Fruit fly (Drosophila melanogaster) whole organism, prepupa: ENCODE measurements around the gene slow.

Source experiments
- Blimp-1 ChIP-seq: fragments of 200-800 bp; sonication (Bioruptor generic); optimal IDR thresholded peaks from 3 replicates; lab custom pipeline; 2017; ENCODE audit warnings: missing biosample characterization, missing genetic modification characterization, mild to moderate bottlenecking, moderate library complexity, missing genetic modification reagents
- CG10631 ChIP-seq: fragments of 200-800 bp; sonication (Bioruptor generic); optimal IDR thresholded peaks from 2 replicates; lab custom pipeline; 2016; ENCODE audit warnings: missing biosample characterization, missing genetic modification characterization
- CG10669 ChIP-seq: fragments of 200-800 bp; sonication (Bioruptor generic); optimal IDR thresholded peaks from 3 replicates; lab custom pipeline; 2018; ENCODE audit warnings: missing biosample characterization, mild to moderate bottlenecking, missing genetic modification characterization, moderate library complexity
- CG11294 ChIP-seq: fragments of 200-800 bp; sonication (Bioruptor generic); IDR thresholded peaks from 2 replicates; pipeline ENCODE4 v1.3.6; 2022; ENCODE audit warnings: missing biosample characterization, missing genetic modification characterization
- CG11762 ChIP-seq: fragments of 200-800 bp; sonication (Bioruptor generic); optimal IDR thresholded peaks from 3 replicates; lab custom pipeline; 2016; ENCODE audit warnings: missing biosample characterization, missing genetic modification characterization; ENCODE audit not compliant: insufficient read depth
- CG11902 ChIP-seq: fragments of 200-800 bp; sonication (Bioruptor generic); optimal IDR thresholded peaks from 3 replicates; lab custom pipeline; 2016; ENCODE audit warnings: missing biosample characterization, missing genetic modification characterization
- CG16779 ChIP-seq: fragments of 200-800 bp; sonication (Bioruptor generic); optimal IDR thresholded peaks from 3 replicates; lab custom pipeline; 2017; ENCODE audit warnings: missing biosample characterization, mild to moderate bottlenecking, missing genetic modification characterization
- CG3032 ChIP-seq: fragments of 200-800 bp; optimal IDR thresholded peaks from 2 replicates; lab custom pipeline; 2019; ENCODE audit warnings: missing biosample characterization, mild to moderate bottlenecking, missing genetic modification characterization, moderate library complexity
- CG32006 ChIP-seq: fragments of 200-800 bp; sonication (Bioruptor generic); optimal IDR thresholded peaks from 3 replicates; lab custom pipeline; 2017; ENCODE audit warnings: missing biosample characterization, mild to moderate bottlenecking, missing genetic modification characterization
- CG3919 ChIP-seq: fragments of 200-800 bp; sonication (Bioruptor generic); optimal IDR thresholded peaks from 3 replicates; lab custom pipeline; 2016; ENCODE audit warnings: missing biosample characterization, missing genetic modification characterization
- CG4318 ChIP-seq: fragments of 200-800 bp; sonication (Bioruptor generic); optimal IDR thresholded peaks from 3 replicates; lab custom pipeline; 2017; ENCODE audit warnings: missing biosample characterization, mild to moderate bottlenecking, missing genetic modification characterization
- CG6163 ChIP-seq: fragments of 200-800 bp; sonication (Bioruptor generic); IDR thresholded peaks from 3 replicates; pipeline ENCODE4 v1.3.6; 2022; ENCODE audit warnings: missing biosample characterization, missing genetic modification characterization
- CG6276 ChIP-seq: fragments of 200-800 bp; sonication (Bioruptor generic); optimal IDR thresholded peaks from 2 replicates; lab custom pipeline; 2017; ENCODE audit warnings: missing biosample characterization, mild to moderate bottlenecking, missing genetic modification characterization
- CG6792 ChIP-seq: fragments of 200-800 bp; sonication (Bioruptor generic); optimal IDR thresholded peaks from 3 replicates; lab custom pipeline; 2016; ENCODE audit warnings: missing biosample characterization, missing genetic modification characterization
- CG6808 ChIP-seq: fragments of 200-800 bp; sonication (Bioruptor generic); optimal IDR thresholded peaks from 3 replicates; lab custom pipeline; 2017; ENCODE audit warnings: missing biosample characterization, missing genetic modification characterization, mild to moderate bottlenecking, moderate library complexity, missing genetic modification reagents
- CG6854 ChIP-seq: fragments of 200-800 bp; sonication (Bioruptor generic); optimal IDR thresholded peaks from 2 replicates; lab custom pipeline; 2017; ENCODE audit warnings: missing biosample characterization, mild to moderate bottlenecking, missing genetic modification characterization
- CG7368 ChIP-seq: fragments of 200-800 bp; sonication (Bioruptor generic); optimal IDR thresholded peaks from 3 replicates; lab custom pipeline; 2016; ENCODE audit warnings: missing biosample characterization, missing genetic modification characterization
- CG8119 ChIP-seq: fragments of 200-800 bp; sonication (Bioruptor generic); IDR thresholded peaks from 3 replicates; pipeline ENCODE4 v1.3.6; 2022; ENCODE audit warnings: missing biosample characterization, missing genetic modification characterization
- CG8319 ChIP-seq: fragments of 200-800 bp; sonication (Bioruptor generic); optimal IDR thresholded peaks from 3 replicates; lab custom pipeline; 2016; ENCODE audit warnings: missing biosample characterization, missing genetic modification characterization
- CG8632 ChIP-seq: fragments of 200-800 bp; sonication (Bioruptor generic); optimal IDR thresholded peaks from 3 replicates; lab custom pipeline; 2016; ENCODE audit warnings: missing biosample characterization, missing genetic modification characterization
- CG9139 ChIP-seq: fragments of 200-800 bp; sonication (Bioruptor generic); optimal IDR thresholded peaks from 3 replicates; lab custom pipeline; 2017; ENCODE audit warnings: missing biosample characterization, mild to moderate bottlenecking, missing genetic modification characterization
- Eip75B ChIP-seq: fragments of 200-800 bp; sonication (Bioruptor generic); optimal IDR thresholded peaks from 3 replicates; lab custom pipeline; 2016; ENCODE audit warnings: missing biosample characterization, missing genetic modification characterization
- Eip78C ChIP-seq: fragments of 200-800 bp; sonication (Bioruptor generic); peaks from one replicate; lab custom pipeline; 2016; ENCODE audit warnings: missing biosample characterization, missing genetic modification characterization
- Eip93F ChIP-seq: fragments of 200-800 bp; sonication (Bioruptor generic); optimal IDR thresholded peaks from 2 replicates; lab custom pipeline; 2016; ENCODE audit warnings: missing biosample characterization, mild to moderate bottlenecking, missing genetic modification characterization
- Ets21C ChIP-seq: fragments of 200-800 bp; sonication (Bioruptor generic); optimal IDR thresholded peaks from 3 replicates; lab custom pipeline; 2016; ENCODE audit warnings: missing biosample characterization, missing genetic modification characterization
- Ets96B ChIP-seq: fragments of 200-800 bp; optimal IDR thresholded peaks from 2 replicates; lab custom pipeline; 2019; ENCODE audit warnings: missing biosample characterization, mild to moderate bottlenecking, missing genetic modification characterization, moderate library complexity
- Gug ChIP-seq: fragments of 200-800 bp; sonication (Bioruptor generic); IDR thresholded peaks from 2 replicates; pipeline ENCODE4 v1.3.6; 2022; ENCODE audit warnings: missing biosample characterization, missing genetic modification characterization
- Hr38 ChIP-seq: sonication (Bioruptor generic); optimal IDR thresholded peaks from 2 replicates; lab custom pipeline; 2016; ENCODE audit warnings: missing biosample characterization, missing genetic modification characterization
- Hr39 ChIP-seq: fragments of 200-800 bp; sonication (Bioruptor generic); optimal IDR thresholded peaks from 2 replicates; lab custom pipeline; 2016; ENCODE audit warnings: missing biosample characterization, missing genetic modification characterization
- Hr4 ChIP-seq: fragments of 200-800 bp; sonication (Bioruptor generic); optimal IDR thresholded peaks from 3 replicates; lab custom pipeline; 2016; ENCODE audit warnings: missing biosample characterization, missing genetic modification characterization
- Met ChIP-seq: fragments of 200-800 bp; sonication (Bioruptor generic); optimal IDR thresholded peaks from 3 replicates; lab custom pipeline; 2016; ENCODE audit warnings: missing biosample characterization, missing genetic modification characterization
- OdsH ChIP-seq: fragments of 200-800 bp; sonication (Bioruptor generic); optimal IDR thresholded peaks from 3 replicates; lab custom pipeline; 2016; ENCODE audit warnings: missing biosample characterization, missing genetic modification characterization
- Smox ChIP-seq: fragments of 200-800 bp; sonication (Bioruptor generic); optimal IDR thresholded peaks from 3 replicates; lab custom pipeline; 2016; ENCODE audit warnings: missing biosample characterization, missing genetic modification characterization
- Sox102F ChIP-seq: fragments of 200-800 bp; sonication (Bioruptor generic); optimal IDR thresholded peaks from 2 replicates; lab custom pipeline; 2016; ENCODE audit warnings: missing biosample characterization, mild to moderate bottlenecking, missing genetic modification characterization
- Sox14 ChIP-seq: fragments of 200-800 bp; sonication (Bioruptor generic); optimal IDR thresholded peaks from 3 replicates; lab custom pipeline; 2016; ENCODE audit warnings: missing biosample characterization, missing genetic modification characterization
- acj6 ChIP-seq: fragments of 200-800 bp; sonication (Bioruptor generic); optimal IDR thresholded peaks from 3 replicates; lab custom pipeline; 2016; ENCODE audit warnings: missing biosample characterization, missing genetic modification characterization
- cyc ChIP-seq: fragments of 200-800 bp; sonication (Bioruptor generic); optimal IDR thresholded peaks from 3 replicates; lab custom pipeline; 2016; ENCODE audit warnings: missing biosample characterization, missing genetic modification characterization
- dsx ChIP-seq: fragments of 200-800 bp; optimal IDR thresholded peaks from 3 replicates; lab custom pipeline; 2019; ENCODE audit warnings: missing biosample characterization, mild to moderate bottlenecking, missing genetic modification characterization, moderate library complexity; ENCODE audit not compliant: poor library complexity, severe bottlenecking
- eg ChIP-seq: fragments of 200-800 bp; sonication (Bioruptor generic); IDR thresholded peaks from 3 replicates; pipeline ENCODE4 v1.3.6; 2022; ENCODE audit warnings: missing biosample characterization, missing genetic modification characterization
- esn ChIP-seq: fragments of 200-800 bp; sonication (Bioruptor generic); optimal IDR thresholded peaks from 2 replicates; lab custom pipeline; 2016; ENCODE audit warnings: missing biosample characterization, mild to moderate bottlenecking, missing genetic modification characterization, moderate library complexity
- fd59A ChIP-seq: fragments of 200-800 bp; sonication (Bioruptor generic); optimal IDR thresholded peaks from 2 replicates; lab custom pipeline; 2017; ENCODE audit warnings: missing biosample characterization, mild to moderate bottlenecking, missing genetic modification characterization, missing genetic modification reagents
- fd85E ChIP-seq: fragments of 200-800 bp; sonication (Bioruptor generic); optimal IDR thresholded peaks from 3 replicates; lab custom pipeline; 2016; ENCODE audit warnings: missing biosample characterization, missing genetic modification characterization
- fkh ChIP-seq: fragments of 200-800 bp; sonication (Bioruptor generic); optimal IDR thresholded peaks from 3 replicates; lab custom pipeline; 2017; ENCODE audit warnings: missing biosample characterization, mild to moderate bottlenecking, missing genetic modification characterization, moderate library complexity
- lz ChIP-seq: fragments of 200-800 bp; sonication (Bioruptor generic); optimal IDR thresholded peaks from 3 replicates; lab custom pipeline; 2016; ENCODE audit warnings: missing biosample characterization, missing genetic modification characterization
- net ChIP-seq: fragments of 200-800 bp; sonication (Bioruptor generic); optimal IDR thresholded peaks from 3 replicates; lab custom pipeline; 2016; ENCODE audit warnings: missing biosample characterization, missing genetic modification characterization
- pdm3 ChIP-seq: fragments of 200-800 bp; sonication (Bioruptor generic); optimal IDR thresholded peaks from 3 replicates; lab custom pipeline; 2016; ENCODE audit warnings: missing biosample characterization, missing genetic modification characterization
- spab ChIP-seq: fragments of 200-800 bp; sonication (Bioruptor generic); optimal IDR thresholded peaks from 2 replicates; lab custom pipeline; 2017; ENCODE audit warnings: missing biosample characterization, mild to moderate bottlenecking, missing genetic modification characterization, missing genetic modification reagents
- ss ChIP-seq, 2 experiments: fragments of 200-800 bp; sonication (Bioruptor generic); optimal IDR thresholded peaks; 2 replicates in 1 of 2; 3 replicates in 1 of 2; lab custom pipeline; 2017 to 2018; ENCODE audit warnings: mild to moderate bottlenecking in 2 of 2, missing biosample characterization in 2 of 2, missing genetic modification characterization in 2 of 2, moderate library complexity in 1 of 2
- svp ChIP-seq: fragments of 200-800 bp; sonication (Bioruptor generic); peaks from one replicate; lab custom pipeline; 2016; ENCODE audit warnings: missing biosample characterization, missing genetic modification characterization
- topi ChIP-seq: fragments of 200-800 bp; sonication (Bioruptor generic); optimal IDR thresholded peaks from 3 replicates; lab custom pipeline; 2016; ENCODE audit warnings: missing biosample characterization, missing genetic modification characterization
- vri ChIP-seq: fragments of 200-800 bp; sonication (Bioruptor generic); optimal IDR thresholded peaks from 3 replicates; lab custom pipeline; 2016; ENCODE audit warnings: missing biosample characterization, mild to moderate bottlenecking, missing genetic modification characterization

Gene slow

dm6 chr3L:4406653-4407257, 22.5 kb downstream of the slow start, which contains the start of gene TP53INP:
Gene TP53INP (plus strand): TSS chr3L:4406943.
- TF ChIP-seq CG3032 (tag; lab: Kevin White, UChicago) (peak; percentile 89), Met (GFP tag; lab: Kevin White, UChicago) (peak; percentile 84), Hr4 (GFP tag; lab: Kevin White, UChicago) (peak; percentile 89), CG11902 (GFP tag; lab: Kevin White, UChicago) (peak; percentile 82), CG32006 (GFP tag; lab: Kevin White, UChicago) (peak; percentile 96), CG4318 (GFP tag; lab: Kevin White, UChicago) (peak; percentile 89), CG8119 (GFP tag; lab: Robert Waterston, UW) (peak; percentile 91), Sox102F (GFP tag; lab: Kevin White, UChicago) (peak; percentile 78), CG8632 (peak; percentile 91), Eip75B (peak; percentile 93), net (GFP tag; lab: Kevin White, UChicago) (peak; percentile 91), CG10631 (GFP tag; lab: Kevin White, UChicago) (peak; percentile 87), fd85E (GFP tag; lab: Kevin White, UChicago) (peak; percentile 63), Smox (GFP tag; lab: Kevin White, UChicago) (peak; percentile 82), acj6 (GFP tag; lab: Kevin White, UChicago) (peak; percentile 93), Hr38 (GFP tag; lab: Kevin White, UChicago) (no peak), fkh (peak; percentile 72), CG7368 (GFP tag; lab: Kevin White, UChicago) (peak; percentile 64), CG6792 (GFP tag; lab: Kevin White, UChicago) (peak; percentile 91), Ets96B (tag; lab: Kevin White, UChicago) (peak; percentile 89), dsx (GFP tag; lab: Kevin White, UChicago) (peak; percentile 92), vri (peak; percentile 63), lz (peak; percentile 89), CG16779 (tag; lab: Kevin White, UChicago) (peak; percentile 89), CG11762 (GFP tag; lab: Kevin White, UChicago) (peak; percentile 89), ss (GFP tag; optimal IDR thresholded peaks at IDR 0.05; lab: Kevin White, UChicago) (peak; percentile 66 to 94), Eip78C (GFP tag; lab: Kevin White, UChicago) (peak; percentile 97), CG10669 (GFP tag; lab: Kevin White, UChicago) (peak; percentile 90), Sox14 (GFP tag; lab: Kevin White, UChicago) (peak; percentile 88), CG3919 (peak; percentile 90), fd59A (GFP tag; lab: Kevin White, UChicago) (peak; percentile 88), topi (GFP tag; lab: Kevin White, UChicago) (peak; percentile 90), Gug (GFP tag; lab: Robert Waterston, UW) (peak; percentile 52), spab (GFP tag; lab: Kevin White, UChicago) (peak; percentile 91), Ets21C (GFP tag; lab: Kevin White, UChicago) (peak; percentile 73), CG11294 (GFP tag; lab: Robert Waterston, UW) (peak; percentile 61), CG6808 (GFP tag; lab: Kevin White, UChicago) (peak; percentile 90), Eip93F (peak; percentile 57), Hr39 (peak; percentile 76), Blimp-1 (GFP tag; lab: Kevin White, UChicago) (peak; percentile 67), esn (GFP tag; lab: Kevin White, UChicago) (peak; percentile 93), OdsH (GFP tag; lab: Kevin White, UChicago) (peak; percentile 91), CG6163 (GFP tag; lab: Robert Waterston, UW) (peak; percentile 70; the same call in 2 of the 3 replicates), CG8319 (GFP tag; lab: Kevin White, UChicago) (peak; percentile 72), svp (GFP tag; lab: Kevin White, UChicago) (peak; percentile 91), CG6854 (GFP tag; lab: Kevin White, UChicago) (peak; percentile 65), eg (GFP tag; lab: Robert Waterston, UW) (peak; percentile 58), CG6276 (GFP tag; lab: Kevin White, UChicago) (peak; percentile 90), CG9139 (GFP tag; lab: Kevin White, UChicago) (peak; percentile 72), cyc (GFP tag; lab: Kevin White, UChicago) (peak; percentile 85), pdm3 (GFP tag; lab: Kevin White, UChicago) (peak; percentile 88)
